Worm (Caenorhabditis elegans): ENCODE data around the gene ZK1307.3.

Gene ZK1307.3

ce11 chrII:9668959-9669358 lies 16.1 kb upstream of the ZK1307.3 start, which contains the start of gene taf-8:
Gene taf-8, plus strand, starts transcription at chrII:9669318.
- TF ChIP-seq lin-39 (tag; optimal IDR thresholded peaks at IDR 0.05) (no peak), arid-1 (GFP tag; conservative IDR thresholded peaks at IDR 0.05) (no peak), mdt-29 (GFP tag; IDR thresholded peaks at IDR 0.05) (no peak), lin-38 (GFP tag; IDR thresholded peaks at IDR 0.05) (no peak), zfp-2 (tag; optimal IDR thresholded peaks at IDR 0.05) (no peak), saeg-2 (GFP tag; IDR thresholded peaks at IDR 0.05) (no peak), zfp-3 (GFP tag; conservative IDR thresholded peaks at IDR 0.05) (no peak), T20F7.1 (GFP tag; optimal IDR thresholded peaks at IDR 0.05) (peak; percentile 97), mxl-3 (GFP tag; optimal IDR thresholded peaks at IDR 0.05) (no peak), daf-8 (GFP tag; IDR thresholded peaks at IDR 0.05) (no peak), aly-2 (tag; optimal IDR thresholded peaks at IDR 0.05) (no peak), ceh-44 (GFP tag; IDR thresholded peaks at IDR 0.05) (no peak), dpl-1 (GFP tag; optimal IDR thresholded peaks at IDR 0.05) (peak; percentile 66), mep-1 (tag; optimal IDR thresholded peaks at IDR 0.05) (no peak), Y5F2A.4 (GFP tag; optimal IDR thresholded peaks at IDR 0.05) (no peak), F10B5.3 (tag; optimal IDR thresholded peaks at IDR 0.05) (no peak), daf-12 (tag; optimal IDR thresholded peaks at IDR 0.05) (no peak), nhr-237 (tag; optimal IDR thresholded peaks at IDR 0.05) (no peak), daf-19 (GFP tag; conservative IDR thresholded peaks at IDR 0.05) (no peak), R02D3.7 (tag; optimal IDR thresholded peaks at IDR 0.05) (peak; percentile 68), tag-97 (GFP tag; IDR thresholded peaks at IDR 0.05) (no peak), F44E2.7 (GFP tag; IDR thresholded peaks at IDR 0.05) (no peak), skn-1 (tag; optimal IDR thresholded peaks at IDR 0.05) (no peak), dmd-8 (GFP tag; IDR thresholded peaks at IDR 0.05) (no peak), lsy-2 (tag; optimal IDR thresholded peaks at IDR 0.05) (peak in 1 of 2 experiments; percentile 82), F49E8.2 (tag; optimal IDR thresholded peaks at IDR 0.05; ENCODE audit: borderline replicate concordance) (no peak), fos-1 (tag; optimal IDR thresholded peaks at IDR 0.05) (no peak), nhr-28 (tag; optimal IDR thresholded peaks at IDR 0.05) (peak; percentile 9), hlh-30 (tag; optimal IDR thresholded peaks at IDR 0.05; ENCODE audit: insufficient read depth) (no peak), duxl-1 (tag; optimal IDR thresholded peaks at IDR 0.05; ENCODE audit: poor library complexity) (no peak), unc-62 (GFP tag; optimal IDR thresholded peaks at IDR 0.05 in 1 of 2) (peak in 1 of 2 experiments; percentile 59), unc-62 (tag; optimal IDR thresholded peaks at IDR 0.05) (no peak), F26F4.8 (GFP tag; conservative IDR thresholded peaks at IDR 0.05) (no peak), nhr-42 (GFP tag; IDR thresholded peaks at IDR 0.05) (no peak), tra-1 (GFP tag; IDR thresholded peaks at IDR 0.05) (no peak), lin-29 (GFP tag; IDR thresholded peaks at IDR 0.05) (no peak), mes-2 (tag; optimal IDR thresholded peaks at IDR 0.05; ENCODE audit: poor library complexity, severe bottlenecking) (peak; percentile 60), lin-13 (GFP tag; optimal IDR thresholded peaks at IDR 0.05) (no peak), dve-1 (tag; optimal IDR thresholded peaks at IDR 0.05; ENCODE audit: insufficient read depth) (no peak), mdl-1 (tag; optimal IDR thresholded peaks at IDR 0.05) (no peak), hif-1 (tag; optimal IDR thresholded peaks at IDR 0.05) (no peak), ZK337.2 (GFP tag; IDR thresholded peaks at IDR 0.05) (no peak), unc-39 (tag; optimal IDR thresholded peaks at IDR 0.05) (no peak), vab-7 (GFP tag; IDR thresholded peaks at IDR 0.05) (no peak), Y48G9A.11 (GFP tag; IDR thresholded peaks at IDR 0.05) (peak; percentile 98), unc-130 (GFP tag; optimal IDR thresholded peaks at IDR 0.05) (no peak), nhr-10 (tag; optimal IDR thresholded peaks at IDR 0.05) (no peak), daf-16 (GFP tag; optimal IDR thresholded peaks at IDR 0.05) (no peak), daf-16 (tag; optimal IDR thresholded peaks at IDR 0.05) (peak; percentile 42), ceh-62 (tag; optimal IDR thresholded peaks at IDR 0.05) (no peak), set-16 (GFP tag; IDR thresholded peaks at IDR 0.05) (no peak), pqm-1 (tag; optimal IDR thresholded peaks at IDR 0.05) (no peak), fkh-10 (GFP tag; optimal IDR thresholded peaks at IDR 0.05) (peak; percentile 26)

Data from whole organism, L4 larva.